Fruit fly (Drosophila melanogaster): ENCODE measurements around the gene gwl.

dm6 chr3R:18783191-18783590 lies 37.0 kb downstream of the gwl start:
- TF ChIP-seq ken (GFP tag; IDR thresholded peaks at IDR 0.05) = no peak
- TF ChIP-seq Hr3 (GFP tag; optimal IDR thresholded peaks at IDR 0.05) = no peak
- TF ChIP-seq sens (GFP tag) = no peak
- TF ChIP-seq CG14014 (GFP tag; IDR thresholded peaks at IDR 0.05) = no peak
- no peak for TF ChIP-seq Dfd (GFP tag; optimal IDR thresholded peaks at IDR 0.05)
- TF ChIP-seq B-H2 (GFP tag; optimal IDR thresholded peaks at IDR 0.05) = no peak
- no peak for TF ChIP-seq hbn (GFP tag; IDR thresholded peaks at IDR 0.05; ENCODE audit: partially characterized antibody)
- no peak for TF ChIP-seq Adf1 (GFP tag; IDR thresholded peaks at IDR 0.05)
- no peak for TF ChIP-seq Lhr (GFP tag; optimal IDR thresholded peaks at IDR 0.05)
- TF ChIP-seq Dip2 (GFP tag; IDR thresholded peaks at IDR 0.05) = no peak
